Fruit fly (Drosophila melanogaster) whole organism, adult: ENCODE results near the gene Tektin-A.

Source experiments
- CG14711 ChIP-seq: fragments of 200-800 bp; sonication (Bioruptor generic); optimal IDR thresholded peaks from 2 replicates; lab custom pipeline; 2018; ENCODE audit warnings: missing biosample characterization, mild to moderate bottlenecking, missing genetic modification characterization, moderate library complexity
- CG1620 ChIP-seq: fragments of 200-800 bp; sonication (Bioruptor generic); optimal IDR thresholded peaks from 2 replicates; lab custom pipeline; 2016; ENCODE audit warnings: missing biosample characterization, missing genetic modification characterization
- CG33017 ChIP-seq: fragments of 200-800 bp; sonication (Bioruptor generic); optimal IDR thresholded peaks from 2 replicates; lab custom pipeline; 2018; ENCODE audit warnings: missing biosample characterization, mild to moderate bottlenecking, missing genetic modification characterization, moderate library complexity
- CG7101 ChIP-seq: fragments of 200-800 bp; sonication (Bioruptor generic); optimal IDR thresholded peaks from 2 replicates; lab custom pipeline; 2018; ENCODE audit warnings: missing biosample characterization, mild to moderate bottlenecking, missing genetic modification characterization, moderate library complexity
- Clk ChIP-seq: fragments of 200-800 bp; sonication (Bioruptor generic); optimal IDR thresholded peaks from 2 replicates; lab custom pipeline; 2017; ENCODE audit warnings: missing biosample characterization, missing genetic modification characterization
- Mnt ChIP-seq: fragments of 200-800 bp; sonication (Bioruptor generic); optimal IDR thresholded peaks from 2 replicates; lab custom pipeline; 2016; ENCODE audit warnings: missing biosample characterization, mild to moderate bottlenecking, missing genetic modification characterization
- bab1 ChIP-seq: fragments of 200-800 bp; sonication (Bioruptor generic); optimal IDR thresholded peaks from 3 replicates; lab custom pipeline; 2019; ENCODE audit warnings: missing biosample characterization, mild to moderate bottlenecking, missing genetic modification characterization, moderate library complexity
- cic ChIP-seq: fragments of 200-800 bp; sonication (Bioruptor generic); optimal IDR thresholded peaks from 2 replicates; lab custom pipeline; 2017; ENCODE audit warnings: missing biosample characterization, mild to moderate bottlenecking, missing genetic modification characterization, moderate library complexity
- cnc ChIP-seq, 2 experiments: fragments of >200 bp; optimal IDR thresholded peaks; 2 replicates each; lab custom pipeline; 2017
- kay ChIP-seq: fragments of 200-800 bp; sonication (Bioruptor generic); peaks from one replicate; lab custom pipeline; 2016; ENCODE audit warnings: missing biosample characterization, missing genetic modification characterization, borderline replicate concordance
- ovo ChIP-seq: fragments of 200-800 bp; sonication (Bioruptor generic); optimal IDR thresholded peaks from 2 replicates; lab custom pipeline; 2016; ENCODE audit warnings: missing biosample characterization, missing genetic modification characterization
- toe ChIP-seq: fragments of 200-800 bp; sonication (Bioruptor generic); optimal IDR thresholded peaks from 2 replicates; lab custom pipeline; 2016; ENCODE audit warnings: missing biosample characterization, missing genetic modification characterization

DNA sequence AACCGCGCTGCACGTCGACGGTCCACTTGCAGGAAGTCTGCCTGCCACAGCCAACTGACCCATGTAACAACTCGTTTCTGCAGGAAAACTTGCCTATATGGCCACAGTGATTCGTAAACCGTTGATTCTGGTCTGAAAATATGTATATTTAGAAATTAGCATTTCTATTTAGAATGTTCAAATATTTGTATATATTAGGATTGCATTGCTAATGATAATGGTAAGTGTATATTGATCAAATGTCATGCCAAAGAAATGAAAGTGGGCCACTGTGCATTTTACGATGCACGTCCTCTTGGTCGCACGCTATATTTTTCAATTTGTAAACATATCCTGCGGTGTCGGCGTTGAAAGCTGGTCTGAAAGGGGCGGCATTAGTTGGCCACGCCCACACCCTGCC, 32.3 kb downstream of the Tektin-A start:
- TF ChIP-seq bab1 (GFP tag; lab: Kevin White, UChicago) (no peak), Clk (GFP tag; lab: Kevin White, UChicago) (no peak), Mnt (GFP tag; lab: Kevin White, UChicago) (no peak), CG1620 (no peak), CG7101 (tag; lab: Kevin White, UChicago) (no peak), cic (GFP tag; lab: Kevin White, UChicago) (no peak), cnc (optimal IDR thresholded peaks at IDR 0.05; lab: Kevin White, UChicago) (no peak), ovo (no peak), CG33017 (no peak), toe (GFP tag; lab: Kevin White, UChicago) (no peak), kay (GFP tag; lab: Kevin White, UChicago) (no peak), CG14711 (tag; lab: Kevin White, UChicago) (no peak)
